Fruit fly (Drosophila melanogaster): ENCODE results near the gene gd.

gd gene

DNA sequence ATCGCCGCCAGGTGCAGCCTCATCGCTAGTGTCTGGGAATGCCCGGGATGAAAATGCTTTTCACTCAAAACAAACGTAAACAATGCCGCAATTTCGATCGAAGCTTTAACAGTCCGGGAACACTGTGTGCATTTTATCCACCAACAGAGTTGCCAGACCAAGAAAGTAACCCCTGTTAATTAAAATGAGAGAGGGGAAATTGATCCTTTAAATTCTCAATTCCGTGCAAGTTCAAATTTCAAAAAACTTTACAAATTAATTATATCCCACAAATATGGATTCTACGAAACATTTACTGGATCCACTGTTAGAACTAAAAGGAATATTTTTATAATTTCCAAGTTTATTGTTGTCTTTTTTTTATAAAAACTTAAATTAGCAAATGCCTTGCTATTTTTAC is at the start of gene gd:
TSS of gene gd (minus strand) at position 101 of the 400 bp plus-strand sequence.
- no peak for TF ChIP-seq CTCF (optimal IDR thresholded peaks at IDR 0.05)
- TF ChIP-seq CG8478 (optimal IDR thresholded peaks at IDR 0.05): no peak

DNA sequence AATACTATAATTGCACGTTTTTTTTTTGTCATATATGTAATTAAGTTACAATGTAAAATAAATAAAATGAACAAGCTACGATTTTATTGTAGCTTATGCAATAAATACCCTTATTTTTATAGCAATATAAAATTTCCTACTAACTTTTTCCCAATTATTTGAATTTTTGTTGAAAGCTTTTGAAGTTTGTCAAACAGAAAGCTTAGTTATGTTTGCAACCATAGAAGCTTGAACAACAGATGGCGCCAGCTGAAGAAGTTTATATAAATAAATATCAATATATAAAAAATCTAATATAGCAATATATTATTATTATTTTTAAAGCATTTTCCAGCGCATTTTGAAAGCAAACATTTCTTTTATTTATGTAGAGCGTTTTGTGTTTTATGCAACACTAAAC is 47.6 kb upstream of the gd start:
- no peak for TF ChIP-seq CG8478 (optimal IDR thresholded peaks at IDR 0.05)
- TF ChIP-seq CTCF (optimal IDR thresholded peaks at IDR 0.05): peak in 1 of 2 experiments; percentile 33

DNA sequence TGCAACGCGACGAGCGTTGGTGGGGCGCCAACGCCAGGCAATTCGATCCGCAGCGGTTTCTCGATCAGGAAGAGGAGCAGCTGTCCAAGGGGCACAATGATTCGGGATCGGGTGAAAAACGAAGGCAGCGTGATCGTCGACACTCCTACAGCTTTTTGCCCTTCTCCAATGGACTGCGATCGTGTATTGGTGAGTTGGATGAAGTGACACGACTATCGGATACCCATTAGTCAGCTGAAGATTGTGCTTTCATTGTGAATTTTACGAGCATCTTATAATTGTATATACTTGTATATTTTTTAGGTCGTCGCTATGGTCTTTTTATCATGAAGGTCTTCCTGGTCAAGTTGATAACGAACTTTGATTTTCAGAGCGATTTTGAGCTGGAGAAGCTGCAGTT is 47.1 kb upstream of the gd start:
- TF ChIP-seq CG8478 (optimal IDR thresholded peaks at IDR 0.05) (no peak), CTCF (optimal IDR thresholded peaks at IDR 0.05) (no peak)

DNA sequence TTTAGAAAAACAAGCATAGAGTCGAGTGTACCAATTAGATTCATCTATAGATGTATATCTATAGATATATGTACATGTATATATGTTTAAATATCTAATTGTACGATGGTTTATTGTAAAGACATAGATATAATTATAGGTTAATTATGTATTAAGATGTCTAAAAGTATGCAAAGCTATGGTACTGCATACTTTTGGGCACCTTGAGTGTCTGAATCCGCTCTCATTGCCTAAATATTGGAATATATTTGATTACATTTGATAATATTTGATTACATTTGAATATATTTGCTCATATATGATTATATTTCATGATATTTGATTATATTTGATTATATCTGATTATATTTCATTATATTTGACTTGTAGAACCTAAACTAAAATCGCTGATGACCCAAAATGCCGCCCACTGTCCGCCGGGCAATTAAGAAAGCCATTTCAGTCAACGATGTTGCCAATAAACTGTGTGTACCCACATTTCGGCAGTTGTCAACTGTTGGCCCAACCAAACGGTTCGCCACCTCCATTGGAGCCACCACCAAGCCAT is 44.6 kb upstream of the gd start, which contains the start of gene Cyp318a1:
TSS of gene Cyp318a1 (plus strand) at position 497 of the 547 bp plus-strand sequence.
- TF ChIP-seq CTCF (optimal IDR thresholded peaks at IDR 0.05) (no peak), CG8478 (optimal IDR thresholded peaks at IDR 0.05) (no peak)

DNA sequence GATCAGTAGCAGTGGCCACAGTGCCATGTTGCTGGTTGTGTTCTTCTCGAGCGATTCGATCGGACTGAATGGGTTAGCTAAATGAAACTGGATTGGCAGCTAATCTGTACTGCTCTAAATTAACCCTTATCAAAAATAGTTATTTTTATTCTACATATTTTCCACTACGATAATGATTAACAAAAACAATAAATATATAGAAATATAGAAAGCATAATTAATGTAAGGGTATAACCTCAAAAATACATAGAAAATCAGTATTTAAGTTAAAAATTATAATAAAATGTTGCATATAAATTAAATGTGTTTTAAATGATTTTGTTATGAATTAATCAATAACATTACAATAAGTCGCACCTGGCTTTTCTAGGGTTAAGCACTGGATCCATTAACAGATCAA is 43.8 kb upstream of the gd start, which contains the start of gene Cyp311a1:
TSS of gene Cyp311a1 (minus strand) at position 66 of the 400 bp plus-strand sequence.
- TF ChIP-seq CTCF (optimal IDR thresholded peaks at IDR 0.05) (no peak), CG8478 (optimal IDR thresholded peaks at IDR 0.05) (no peak)

DNA sequence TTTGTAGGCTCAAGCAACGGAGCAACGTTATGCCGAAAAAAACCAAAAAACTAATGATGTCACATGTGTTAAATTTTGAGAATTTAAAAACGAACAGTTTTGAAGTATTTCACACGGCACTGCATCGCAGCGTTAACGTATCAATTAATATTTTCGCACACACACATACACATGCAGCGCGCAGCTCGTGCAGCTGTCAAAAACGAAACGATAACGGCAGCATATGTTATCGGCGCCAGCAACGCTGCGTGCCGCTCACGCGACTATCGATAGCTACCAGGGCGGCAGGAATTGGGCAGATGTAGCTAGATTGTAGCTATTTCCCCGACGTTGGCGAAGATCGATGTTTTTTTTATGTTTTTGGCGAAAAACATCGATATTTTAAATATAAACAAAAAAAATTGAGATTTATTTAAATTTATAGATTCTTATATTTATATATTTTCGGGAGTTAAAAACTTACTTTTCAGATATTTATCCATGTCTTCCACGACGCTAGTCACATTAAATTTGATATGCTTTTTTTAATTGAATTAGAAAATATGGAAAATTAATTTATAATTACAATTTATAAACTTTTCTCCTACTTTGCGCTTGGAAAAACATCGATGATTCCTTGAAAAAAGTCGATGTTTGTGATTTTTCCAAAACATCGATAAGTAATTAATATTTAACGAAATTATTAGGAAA is 41.4 kb upstream of the gd start, which contains the start of gene Usp7:
TSS of gene Usp7 (minus strand) at position 208 of the 690 bp plus-strand sequence.
- TF ChIP-seq CTCF (optimal IDR thresholded peaks at IDR 0.05) (peak in 1 of 2 experiments; percentile 31), CG8478 (optimal IDR thresholded peaks at IDR 0.05) (no peak)

DNA sequence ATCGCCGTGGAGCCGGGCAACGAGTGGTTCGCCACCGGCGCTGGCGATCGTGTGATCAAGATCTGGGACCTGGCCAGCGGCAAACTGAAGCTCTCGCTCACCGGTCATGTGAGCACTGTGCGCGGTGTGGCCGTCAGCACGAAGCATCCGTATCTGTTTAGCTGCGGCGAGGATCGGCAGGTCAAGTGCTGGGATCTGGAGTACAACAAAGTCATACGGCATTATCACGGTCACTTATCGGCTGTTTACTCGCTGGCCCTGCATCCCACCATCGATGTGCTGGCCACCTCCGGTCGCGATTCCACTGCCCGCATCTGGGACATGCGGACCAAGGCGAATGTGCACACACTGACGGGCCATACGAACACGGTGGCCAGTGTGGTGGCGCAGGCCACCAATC is 34.2 kb upstream of the gd start:
- no peak for TF ChIP-seq CG8478 (optimal IDR thresholded peaks at IDR 0.05)

DNA sequence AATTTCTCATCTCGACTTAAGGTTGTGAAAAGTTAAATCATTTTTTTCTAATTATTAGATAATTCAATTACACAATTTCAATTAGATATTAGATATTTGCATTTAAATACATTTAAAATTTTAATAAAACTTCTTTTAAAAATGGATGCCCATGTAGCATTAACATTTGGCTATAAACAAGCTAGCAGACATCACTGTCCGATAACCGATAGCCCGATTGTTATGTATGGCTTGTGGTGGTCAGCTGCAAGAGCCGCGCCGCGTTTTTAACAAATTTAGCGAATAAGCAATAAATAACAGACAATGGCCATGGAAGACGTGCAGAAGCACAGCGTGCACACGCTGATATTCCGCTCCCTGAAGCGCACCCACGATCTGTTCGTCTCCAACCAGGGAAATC is 33.3 kb upstream of the gd start, which contains the start of gene Tango4:
TSS of gene Tango4 (plus strand) at position 212 of the 400 bp plus-strand sequence.
- TF ChIP-seq CTCF (optimal IDR thresholded peaks at IDR 0.05): no peak
- TF ChIP-seq CG8478 (optimal IDR thresholded peaks at IDR 0.05): no peak

DNA sequence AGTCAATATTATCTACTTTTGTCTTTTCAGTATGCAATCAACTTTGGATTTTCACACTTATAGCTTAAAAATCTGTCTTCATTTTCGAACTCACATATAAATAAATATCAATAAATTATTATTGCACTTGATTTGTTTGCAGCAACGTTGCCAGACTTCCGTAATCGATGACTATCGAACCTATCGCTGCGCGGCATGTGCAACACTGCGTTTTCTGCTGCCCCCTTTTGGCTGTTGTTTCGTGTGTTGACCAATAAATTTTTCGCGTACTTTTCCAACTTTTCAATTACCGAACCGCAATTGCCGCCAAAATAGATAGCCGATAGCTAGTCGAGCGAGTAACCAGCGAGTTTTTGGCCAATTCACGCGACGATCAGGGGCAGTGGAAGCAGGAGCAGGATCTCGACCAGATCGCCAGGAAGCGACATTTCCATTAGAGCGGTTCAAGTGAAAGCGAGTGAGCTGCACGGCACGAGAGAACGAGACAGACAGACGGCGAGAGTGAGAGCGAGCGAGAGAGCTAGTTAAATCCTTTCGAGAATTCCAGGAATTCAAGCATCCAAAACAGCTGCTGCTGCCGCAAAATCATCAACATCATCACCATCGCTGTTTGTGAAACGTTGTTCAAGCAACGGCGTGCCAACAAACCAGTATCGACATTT is 31.0 kb upstream of the gd start, which contains the start of gene Lsm12a:
TSS of gene Lsm12a (plus strand) at position 201 of the 662 bp plus-strand sequence.
- TF ChIP-seq CG8478 (optimal IDR thresholded peaks at IDR 0.05): no peak
- TF ChIP-seq CTCF (optimal IDR thresholded peaks at IDR 0.05): peak in 1 of 2 experiments; percentile 40

DNA sequence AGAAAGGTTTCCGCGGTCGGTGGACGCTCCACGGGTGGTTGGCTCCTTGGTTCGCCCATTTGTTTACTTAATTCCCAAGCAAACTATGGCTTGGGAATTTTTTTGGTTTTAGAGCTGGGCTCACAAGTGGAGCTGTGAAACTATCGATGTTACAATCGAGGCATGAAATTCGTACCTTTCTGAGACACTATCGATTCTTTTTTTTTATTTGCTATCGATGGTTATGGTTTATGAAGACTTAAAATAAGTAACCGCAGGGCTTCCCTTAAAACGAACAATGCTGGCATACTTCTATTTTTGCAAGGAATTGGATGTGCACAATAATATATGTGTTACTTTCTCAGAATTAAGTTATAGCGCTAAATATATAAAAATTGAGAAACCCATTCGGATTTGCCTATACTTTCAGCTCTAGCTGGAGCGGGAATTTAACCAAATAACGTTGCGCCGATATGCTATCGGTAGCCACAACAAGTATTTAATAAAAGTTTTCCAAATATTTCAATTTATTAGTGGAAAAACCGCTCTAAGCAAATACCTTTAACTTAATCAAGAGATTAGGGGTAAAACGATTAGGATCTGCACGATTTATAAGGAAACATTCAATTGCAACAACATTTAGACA is 30.4 kb upstream of the gd start, which contains the start of gene Chrac-16:
TSS of gene Chrac-16 (minus strand) at position 147 of the 625 bp plus-strand sequence.
- no peak for TF ChIP-seq CTCF (optimal IDR thresholded peaks at IDR 0.05)
- no peak for TF ChIP-seq CG8478 (optimal IDR thresholded peaks at IDR 0.05)

DNA sequence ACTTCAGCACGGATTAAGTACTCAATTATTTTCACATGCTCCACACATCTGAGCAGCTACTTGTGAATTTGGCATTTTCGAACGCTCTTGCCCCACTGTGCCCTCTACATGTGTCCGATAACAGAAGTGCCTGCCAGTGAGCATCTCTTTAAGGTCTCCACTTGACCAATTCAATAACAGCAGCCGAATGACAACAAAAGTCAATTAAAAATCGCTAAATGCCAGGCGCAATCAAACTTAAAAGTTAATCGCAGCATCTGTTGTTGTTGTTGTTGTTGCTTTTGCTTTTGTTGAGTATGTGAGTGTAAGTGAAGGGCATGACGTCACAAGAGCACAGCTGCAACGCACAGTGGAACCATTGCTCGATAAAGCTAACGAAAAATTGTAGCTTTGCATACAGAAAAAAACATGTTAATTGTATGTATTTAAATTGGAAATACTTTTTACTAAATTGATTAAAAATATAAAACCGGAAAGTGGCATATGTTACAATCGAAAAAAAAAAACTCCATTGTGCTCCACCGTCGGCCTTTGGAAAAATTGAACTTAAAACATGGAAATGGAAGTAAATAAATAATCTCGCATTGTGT is 27.3 kb upstream of the gd start:
- no peak for TF ChIP-seq CTCF (optimal IDR thresholded peaks at IDR 0.05)
- no peak for TF ChIP-seq CG8478 (optimal IDR thresholded peaks at IDR 0.05)

DNA sequence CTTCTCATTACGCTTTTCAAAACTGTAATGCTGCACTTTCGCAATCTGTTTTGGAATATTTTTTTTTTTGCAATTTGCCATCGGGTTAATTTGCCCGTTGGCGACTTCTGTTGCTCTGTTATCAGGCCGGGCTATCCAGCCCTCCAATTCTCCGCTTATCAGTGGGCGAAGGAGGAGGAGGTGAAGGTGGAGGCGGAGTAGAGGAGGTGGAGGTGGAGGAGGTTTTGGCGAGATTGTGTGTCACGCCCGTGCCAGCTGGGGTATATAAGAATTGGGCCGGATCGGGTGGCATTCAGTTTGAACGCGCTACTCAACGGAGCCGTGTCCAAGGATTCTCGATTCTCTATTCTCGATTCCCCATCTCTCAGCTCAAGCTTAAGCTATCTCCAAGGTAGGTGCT is 26.6 kb upstream of the gd start:
- TF ChIP-seq CG8478 (optimal IDR thresholded peaks at IDR 0.05): no peak
- no peak for TF ChIP-seq CTCF (optimal IDR thresholded peaks at IDR 0.05)

DNA sequence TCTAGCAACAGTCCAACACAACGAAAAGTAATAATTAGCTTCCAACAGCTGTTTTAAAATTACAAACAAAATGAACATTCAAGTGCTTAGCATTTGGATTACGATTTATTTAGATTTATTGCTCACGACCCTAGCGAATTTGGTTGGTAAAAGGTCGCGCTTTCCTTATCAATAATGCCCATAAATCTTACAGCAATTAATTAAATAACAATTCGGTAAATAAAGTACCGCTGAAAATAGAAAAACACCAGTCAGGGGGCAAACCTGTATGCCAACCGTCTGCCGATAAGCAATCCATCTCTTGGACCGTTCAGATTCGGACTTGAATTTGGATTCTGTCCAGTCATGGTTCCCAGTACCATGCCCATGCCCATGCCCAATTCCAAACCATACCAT is 25.5 kb upstream of the gd start:
- no peak for TF ChIP-seq CG8478 (optimal IDR thresholded peaks at IDR 0.05)

DNA sequence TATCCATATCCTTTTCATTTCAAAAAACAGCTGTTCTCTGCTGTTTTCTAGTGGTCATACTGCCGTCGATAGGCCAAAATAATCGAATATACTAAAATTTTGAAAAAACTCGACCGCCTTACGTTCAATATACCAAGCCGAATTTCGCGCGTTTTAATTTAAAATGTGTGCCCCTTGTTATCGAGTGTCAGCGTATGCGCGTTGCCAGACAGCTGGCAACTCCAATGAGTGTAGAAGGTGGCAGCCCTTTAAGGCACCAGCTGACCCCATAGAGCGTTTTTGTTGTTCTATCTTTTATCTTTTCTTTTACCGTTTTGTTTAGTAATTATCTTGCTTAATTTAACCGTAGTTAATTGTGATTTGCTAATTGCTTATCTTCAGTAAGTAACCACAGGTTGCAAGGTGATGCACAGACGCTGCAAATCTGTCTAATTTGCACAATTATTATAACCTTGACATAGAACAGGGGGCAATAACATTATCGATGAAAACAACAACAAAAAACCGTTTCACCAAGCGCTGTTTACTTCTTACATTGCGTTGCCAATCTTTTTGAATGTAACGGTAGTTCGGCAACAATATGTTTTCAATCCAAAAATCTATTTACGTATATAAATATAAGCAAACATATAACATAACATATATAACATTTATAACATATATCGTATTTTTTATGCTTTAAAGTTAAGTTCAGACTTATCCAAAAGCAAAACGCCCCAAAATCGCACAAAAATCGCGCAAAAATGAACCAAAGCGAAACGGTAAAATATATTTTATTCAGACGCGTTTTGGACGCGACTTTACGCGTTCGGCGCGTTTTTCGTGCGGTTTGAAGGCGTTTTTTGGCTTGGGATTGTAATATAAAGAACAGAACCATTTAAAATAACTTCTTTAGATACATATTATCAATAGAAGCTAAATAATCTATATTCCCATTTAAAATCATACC is 24.9 kb upstream of the gd start, which contains the start of the genes CG1492 and regucalcin:
TSS of gene CG1492 (minus strand) at position 63 of the 949 bp plus-strand sequence.
TSS of gene regucalcin (plus strand) at position 229 of the 949 bp plus-strand sequence.
- TF ChIP-seq CTCF (optimal IDR thresholded peaks at IDR 0.05) (peak; percentile 50 to 54), CG8478 (optimal IDR thresholded peaks at IDR 0.05) (no peak)

All from S2 (cell line).